Worm (Caenorhabditis elegans) whole organism, L2 larva: ENCODE measurements around the gene D1044.4.

Experiments
- R02D3.7 ChIP-seq: fragments of 150-350 bp; optimal IDR thresholded peaks from 2 replicates; lab custom pipeline; 2014; ENCODE audit warnings: missing biosample characterization, missing genetic modification characterization
- ama-1 ChIP-seq: fragments of 150-350 bp; optimal IDR thresholded peaks from 2 replicates; lab custom pipeline; 2018; ENCODE audit warnings: inconsistent platforms
- crh-2 ChIP-seq: sonication (generic microtip); optimal IDR thresholded peaks from 2 replicates; lab custom pipeline; 2017; ENCODE audit warnings: missing biosample characterization, missing genetic modification characterization
- dmd-4 ChIP-seq: sonication (generic microtip); optimal IDR thresholded peaks from 2 replicates; lab custom pipeline; 2017; ENCODE audit warnings: missing biosample characterization, missing genetic modification characterization
- fos-1 ChIP-seq: fragments of 150-350 bp; optimal IDR thresholded peaks from 2 replicates; lab custom pipeline; 2014; ENCODE audit warnings: missing biosample characterization, missing genetic modification characterization
- lin-11 ChIP-seq: fragments of 150-350 bp; sonication (generic microtip); optimal IDR thresholded peaks from 2 replicates; lab custom pipeline; 2014; ENCODE audit warnings: missing biosample characterization, missing genetic modification characterization, inconsistent platforms, mixed read lengths
- nhr-11 ChIP-seq: fragments of 150-350 bp; optimal IDR thresholded peaks from 2 replicates; lab custom pipeline; 2014; ENCODE audit warnings: missing biosample characterization, missing genetic modification characterization
- unc-62 ChIP-seq: fragments of 150-350 bp; optimal IDR thresholded peaks from 2 replicates; lab custom pipeline; 2014; ENCODE audit warnings: missing biosample characterization, missing genetic modification reagents, missing genetic modification characterization
- ztf-11 ChIP-seq: sonication (generic microtip); optimal IDR thresholded peaks from 2 replicates; lab custom pipeline; 2017; ENCODE audit warnings: missing biosample characterization, missing genetic modification characterization

- TF ChIP-seq unc-62 (GFP tag; lab: Kevin White, UChicago) (no peak), ztf-11 (tag; lab: Kevin White, UChicago) (no peak), nhr-11 (tag; lab: Kevin White, UChicago) (no peak), ama-1 (no peak), dmd-4 (no peak), crh-2 (tag; lab: Kevin White, UChicago) (no peak), R02D3.7 (tag; lab: Kevin White, UChicago) (no peak), fos-1 (tag; lab: Kevin White, UChicago) (no peak), lin-11 (tag; lab: Kevin White, UChicago) (no peak)
Measured at ce11 chrIII:5543050-5543449, 21.2 kb upstream of the D1044.4 start, which contains the start of gene D1044.6.
